Worm (Caenorhabditis elegans): ENCODE measurements around the gene C01G12.3.
A peak's percentile ranks its signal among the peaks of the same experiment; 100 is the strongest.

DNA sequence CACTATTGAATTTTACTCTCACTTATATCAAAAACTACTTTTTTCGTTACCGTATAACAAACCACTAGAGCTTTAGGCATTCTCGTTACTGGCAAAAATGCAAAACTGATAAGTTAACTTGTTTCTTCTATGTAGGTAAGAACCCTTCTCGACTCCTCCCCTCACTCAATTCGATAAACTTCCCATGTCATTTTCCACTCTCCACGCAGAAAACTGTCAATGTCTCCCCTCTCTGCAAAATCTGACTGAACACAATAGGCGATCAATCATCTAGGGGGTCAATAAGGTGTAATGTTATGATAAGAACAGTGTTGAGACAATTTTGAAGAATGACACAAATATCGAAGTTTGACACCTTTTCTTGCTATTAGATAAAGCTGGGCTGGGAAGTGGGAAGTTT lies 36.7 kb upstream of the C01G12.3 start:
- TF ChIP-seq R02D3.7 (tag; optimal IDR thresholded peaks at IDR 0.05) (no peak), nhr-76 (tag; optimal IDR thresholded peaks at IDR 0.05) (no peak), mdt-29 (GFP tag; IDR thresholded peaks at IDR 0.05) (no peak), nhr-48 (tag; optimal IDR thresholded peaks at IDR 0.05) (no peak), snpc-4 (tag; optimal IDR thresholded peaks at IDR 0.05) (no peak), unc-62 (GFP tag; optimal IDR thresholded peaks at IDR 0.05 in 1 of 2) (peak in 1 of 2 experiments; percentile 90), unc-62 (tag; optimal IDR thresholded peaks at IDR 0.05) (no peak), lin-15B (tag; optimal IDR thresholded peaks at IDR 0.05) (no peak), nhr-28 (tag; optimal IDR thresholded peaks at IDR 0.05) (peak; percentile 20), nhr-6 (tag; optimal IDR thresholded peaks at IDR 0.05) (no peak), set-16 (GFP tag; IDR thresholded peaks at IDR 0.05) (no peak), hlh-30 (tag; optimal IDR thresholded peaks at IDR 0.05; ENCODE audit: insufficient read depth) (no peak), snpc-1.2 (GFP tag; IDR thresholded peaks at IDR 0.05) (no peak), fkh-10 (GFP tag; optimal IDR thresholded peaks at IDR 0.05) (no peak), lin-39 (tag; optimal IDR thresholded peaks at IDR 0.05) (no peak)
